Comparison of ENCODE assay signal across 5 fruit fly cellular contexts in the genomic region with DNA sequence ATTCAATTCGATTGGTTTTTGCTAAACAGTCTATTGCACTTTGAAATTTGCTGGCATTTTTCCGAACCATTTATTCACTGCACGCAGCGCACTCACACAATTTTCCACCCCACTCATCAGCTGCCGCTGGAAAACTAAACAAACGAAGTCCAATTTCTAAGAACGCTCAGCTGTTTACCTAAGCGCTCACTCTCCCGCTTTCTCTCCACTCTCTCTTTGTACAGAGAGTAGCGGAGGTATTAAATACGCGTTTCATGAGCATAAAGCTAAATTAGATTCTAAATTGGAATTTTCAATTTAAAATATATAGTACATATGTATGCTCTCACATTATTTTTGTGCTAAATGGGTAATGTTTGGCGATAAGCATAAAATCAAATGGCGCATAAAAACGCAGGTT.
TF ChIP-seq lines count a peak whose summit lies in the region.

A gene (minus strand): TSS at position 139 of the 400 bp plus-strand sequence.

- peak; percentile 18 for TF ChIP-seq CTCF in whole organism, embryonic (GFP tag; optimal IDR thresholded peaks at IDR 0.05; lab: Kevin White, UChicago)

TF ChIP-seq in whole organism, adult, 20 proteins besides CTCF, POLR2A, EP300 and RAD21 (continues in another document):
- peak; percentile 84 for TF ChIP-seq CG7045 (GFP tag; optimal IDR thresholded peaks at IDR 0.05; lab: Kevin White, UChicago)
- TF ChIP-seq Mnt (GFP tag; optimal IDR thresholded peaks at IDR 0.05; lab: Kevin White, UChicago): peak; percentile 39
- TF ChIP-seq cnc (optimal IDR thresholded peaks at IDR 0.05; lab: Kevin White, UChicago): no peak
- TF ChIP-seq CG12768 (GFP tag; optimal IDR thresholded peaks at IDR 0.05; lab: Kevin White, UChicago): no peak
- peak; percentile 74 for TF ChIP-seq kay (GFP tag; lab: Kevin White, UChicago; ENCODE audit: borderline replicate concordance)
- peak; percentile 76 for TF ChIP-seq toe (GFP tag; optimal IDR thresholded peaks at IDR 0.05; lab: Kevin White, UChicago)
- TF ChIP-seq CG33017 (tag; optimal IDR thresholded peaks at IDR 0.05; lab: Kevin White, UChicago): peak; percentile 10
- TF ChIP-seq pad (GFP tag; optimal IDR thresholded peaks at IDR 0.05; lab: Kevin White, UChicago): peak; percentile 53
- TF ChIP-seq tj (GFP tag; optimal IDR thresholded peaks at IDR 0.05; lab: Kevin White, UChicago): no peak
- peak; percentile 34 for TF ChIP-seq cic (GFP tag; optimal IDR thresholded peaks at IDR 0.05; lab: Kevin White, UChicago)
- TF ChIP-seq ovo (GFP tag; optimal IDR thresholded peaks at IDR 0.05; lab: Kevin White, UChicago): peak; percentile 26
- peak; percentile 27 for TF ChIP-seq CG5204 (GFP tag; optimal IDR thresholded peaks at IDR 0.05; lab: Kevin White, UChicago)
- TF ChIP-seq bab1 (GFP tag; optimal IDR thresholded peaks at IDR 0.05; lab: Kevin White, UChicago): no peak
- peak; percentile 39 for TF ChIP-seq CG11617 (GFP tag; optimal IDR thresholded peaks at IDR 0.05; lab: Kevin White, UChicago)
- TF ChIP-seq CG7101 (tag; optimal IDR thresholded peaks at IDR 0.05; lab: Kevin White, UChicago): peak; percentile 22
- peak; percentile 39 for TF ChIP-seq CG1620 (GFP tag; optimal IDR thresholded peaks at IDR 0.05; lab: Kevin White, UChicago)
- peak; percentile 56 for TF ChIP-seq Hr96 (GFP tag; optimal IDR thresholded peaks at IDR 0.05; lab: Kevin White, UChicago)

TF ChIP-seq in whole organism, embryonic, 481 proteins besides CTCF, POLR2A, EP300 and RAD21 (continues in another document):
- peak; percentile 70 to 82 for TF ChIP-seq Trl (optimal IDR thresholded peaks at IDR 0.05; lab: Kevin White, UChicago)
- TF ChIP-seq Trl (GFP tag; optimal IDR thresholded peaks at IDR 0.05; lab: Kevin White, UChicago): peak; percentile 59
- TF ChIP-seq toy (GFP tag; IDR thresholded peaks at IDR 0.05; lab: Robert Waterston, UW): no peak
- TF ChIP-seq CG12219 (GFP tag; optimal IDR thresholded peaks at IDR 0.05; lab: Kevin White, UChicago): peak; percentile 36
- TF ChIP-seq NC2β (GFP tag; optimal IDR thresholded peaks at IDR 0.05; lab: Kevin White, UChicago): no peak
- peak; percentile 50 for TF ChIP-seq CG6254 (GFP tag; optimal IDR thresholded peaks at IDR 0.05; lab: Kevin White, UChicago)
- TF ChIP-seq sima (GFP tag; optimal IDR thresholded peaks at IDR 0.05; lab: Kevin White, UChicago): no peak
- peak in 1 of 2 experiments; percentile 17 for TF ChIP-seq Hr51 (GFP tag; optimal IDR thresholded peaks at IDR 0.05; lab: Kevin White, UChicago)
- 0 out of 2 replicates have a peak, but pooled peaks have one; percentile 30 for TF ChIP-seq CG32532 (GFP tag; IDR thresholded peaks at IDR 0.05; lab: Robert Waterston, UW)
- TF ChIP-seq ind (GFP tag; optimal IDR thresholded peaks at IDR 0.05; lab: Kevin White, UChicago): no peak
- TF ChIP-seq chm (GFP tag; IDR thresholded peaks at IDR 0.05; lab: Robert Waterston, UW): peak; percentile 74
- TF ChIP-seq Med (GFP tag; lab: Kevin White, UChicago): peak; percentile 91
- TF ChIP-seq danr (GFP tag; IDR thresholded peaks at IDR 0.05; lab: Robert Waterston, UW): no peak
- peak; percentile 7 for TF ChIP-seq salm (tag; optimal IDR thresholded peaks at IDR 0.05; lab: Kevin White, UChicago)
- peak; percentile 22 for TF ChIP-seq CG15514 (GFP tag; optimal IDR thresholded peaks at IDR 0.05; lab: Kevin White, UChicago)
- no peak for TF ChIP-seq so (GFP tag; IDR thresholded peaks at IDR 0.05; lab: Robert Waterston, UW)
- TF ChIP-seq CG18011 (GFP tag; optimal IDR thresholded peaks at IDR 0.05; lab: Kevin White, UChicago): peak; percentile 29
- TF ChIP-seq CG7745 (tag; optimal IDR thresholded peaks at IDR 0.05; lab: Kevin White, UChicago): no peak

TF ChIP-seq in whole organism, prepupa, 60 proteins besides CTCF, POLR2A, EP300 and RAD21:
- no peak for TF ChIP-seq lz (GFP tag; optimal IDR thresholded peaks at IDR 0.05; lab: Kevin White, UChicago)
- TF ChIP-seq Sox102F (GFP tag; optimal IDR thresholded peaks at IDR 0.05; lab: Kevin White, UChicago): no peak
- peak; percentile 68; the same call in 2 of the 3 replicates for TF ChIP-seq eg (GFP tag; IDR thresholded peaks at IDR 0.05; lab: Robert Waterston, UW)
- peak; percentile 16 for TF ChIP-seq CG6276 (GFP tag; optimal IDR thresholded peaks at IDR 0.05; lab: Kevin White, UChicago)
- no peak for TF ChIP-seq CG6792 (GFP tag; optimal IDR thresholded peaks at IDR 0.05; lab: Kevin White, UChicago)
- no peak for TF ChIP-seq dac (GFP tag; optimal IDR thresholded peaks at IDR 0.05; lab: Kevin White, UChicago)
- TF ChIP-seq CG6808 (GFP tag; optimal IDR thresholded peaks at IDR 0.05; lab: Kevin White, UChicago): no peak
- peak; percentile 5 for TF ChIP-seq CG32006 (GFP tag; optimal IDR thresholded peaks at IDR 0.05; lab: Kevin White, UChicago)
- TF ChIP-seq acj6 (GFP tag; optimal IDR thresholded peaks at IDR 0.05; lab: Kevin White, UChicago): no peak
- 0 out of 3 replicates have a peak, but pooled peaks have one; percentile 18 for TF ChIP-seq CG6163 (GFP tag; IDR thresholded peaks at IDR 0.05; lab: Robert Waterston, UW)
- TF ChIP-seq Blimp-1 (GFP tag; optimal IDR thresholded peaks at IDR 0.05; lab: Kevin White, UChicago): no peak
- TF ChIP-seq CG31627 (GFP tag; optimal IDR thresholded peaks at IDR 0.05; lab: Kevin White, UChicago): no peak
- TF ChIP-seq CG8632 (GFP tag; optimal IDR thresholded peaks at IDR 0.05; lab: Kevin White, UChicago): no peak
- peak; percentile 78 for TF ChIP-seq fkh (GFP tag; optimal IDR thresholded peaks at IDR 0.05; lab: Kevin White, UChicago)
- TF ChIP-seq Hr38 (GFP tag; optimal IDR thresholded peaks at IDR 0.05; lab: Kevin White, UChicago): no peak
- TF ChIP-seq net (GFP tag; optimal IDR thresholded peaks at IDR 0.05; lab: Kevin White, UChicago): no peak
- TF ChIP-seq svp (GFP tag; lab: Kevin White, UChicago): peak; percentile 42
- no peak for TF ChIP-seq CG1621 (tag; optimal IDR thresholded peaks at IDR 0.05; lab: Kevin White, UChicago)

TF ChIP-seq in whole organism, pupa, 21 proteins besides CTCF, POLR2A, EP300 and RAD21:
- TF ChIP-seq Ets98B (GFP tag; IDR thresholded peaks at IDR 0.05; lab: Robert Waterston, UW) (peak; percentile 25; the same call in 1 of the 2 replicates), Snoo (tag; optimal IDR thresholded peaks at IDR 0.05; lab: Kevin White, UChicago) (no peak), CG8159 (tag; optimal IDR thresholded peaks at IDR 0.05; lab: Kevin White, UChicago) (no peak)

TF ChIP-seq in whole organism, wandering third instar larva, 38 proteins besides CTCF, POLR2A, EP300 and RAD21:
- no peak for TF ChIP-seq woc (GFP tag; optimal IDR thresholded peaks at IDR 0.05; lab: Kevin White, UChicago)
- no peak for TF ChIP-seq Rel (GFP tag; optimal IDR thresholded peaks at IDR 0.05; lab: Kevin White, UChicago)
- TF ChIP-seq Rel (tag; optimal IDR thresholded peaks at IDR 0.05; lab: Kevin White, UChicago): no peak
- no peak for TF ChIP-seq ey (GFP tag; optimal IDR thresholded peaks at IDR 0.05; lab: Kevin White, UChicago)
- TF ChIP-seq Hr83 (GFP tag; optimal IDR thresholded peaks at IDR 0.05; lab: Kevin White, UChicago; ENCODE audit: poor library complexity, severe bottlenecking): peak; percentile 59
- TF ChIP-seq Hnf4 (GFP tag; optimal IDR thresholded peaks at IDR 0.05; lab: Kevin White, UChicago): peak; percentile 19
- no peak for TF ChIP-seq h (GFP tag; optimal IDR thresholded peaks at IDR 0.05; lab: Kevin White, UChicago)
- TF ChIP-seq CG9705 (GFP tag; optimal IDR thresholded peaks at IDR 0.05; lab: Kevin White, UChicago): no peak
- TF ChIP-seq dmrt93B (GFP tag; optimal IDR thresholded peaks at IDR 0.05; lab: Kevin White, UChicago): no peak
- TF ChIP-seq dsf (GFP tag; optimal IDR thresholded peaks at IDR 0.05; lab: Kevin White, UChicago; ENCODE audit: borderline replicate concordance): no peak
- TF ChIP-seq dl (GFP tag; optimal IDR thresholded peaks at IDR 0.05; lab: Kevin White, UChicago; ENCODE audit: insufficient read depth in 1 of 2, partially characterized antibody in 2 of 2): no peak
- TF ChIP-seq N (GFP tag; optimal IDR thresholded peaks at IDR 0.05; lab: Kevin White, UChicago): no peak
- TF ChIP-seq HLH106 (tag; optimal IDR thresholded peaks at IDR 0.05; lab: Kevin White, UChicago): no peak
